Worm (Caenorhabditis elegans): ENCODE data around the gene emb-5.

emb-5 gene

ce11 chrIII:4666753-4667400 lies 53.6 kb downstream of the emb-5 start:
- TF ChIP-seq hmg-1.1 (GFP tag; IDR thresholded peaks at IDR 0.05) = peak; percentile 62; the same call in 1 of the 2 replicates
- TF ChIP-seq unc-62 (GFP tag; optimal IDR thresholded peaks at IDR 0.05 in 1 of 2) = peak in 1 of 2 experiments; percentile 82
- no peak for TF ChIP-seq unc-62 (tag; optimal IDR thresholded peaks at IDR 0.05)
- TF ChIP-seq mep-1 (tag; optimal IDR thresholded peaks at IDR 0.05) = peak; percentile 59
- peak; percentile 66 for TF ChIP-seq nhr-25 (tag; optimal IDR thresholded peaks at IDR 0.05; ENCODE audit: borderline replicate concordance, insufficient read depth)
- TF ChIP-seq nhr-28 (tag; optimal IDR thresholded peaks at IDR 0.05) = peak; percentile 39
- peak; percentile 70 for TF ChIP-seq rbr-2 (tag; optimal IDR thresholded peaks at IDR 0.05)
- TF ChIP-seq nhr-11 (tag; optimal IDR thresholded peaks at IDR 0.05) = peak; percentile 19
- TF ChIP-seq set-16 (GFP tag; IDR thresholded peaks at IDR 0.05) = peak; percentile 63
- peak; percentile 22 for TF ChIP-seq mxl-3 (GFP tag; optimal IDR thresholded peaks at IDR 0.05)
- no peak for TF ChIP-seq tra-1 (GFP tag; IDR thresholded peaks at IDR 0.05)
- peak; percentile 59 for TF ChIP-seq hlh-11 (tag; optimal IDR thresholded peaks at IDR 0.05)
- peak; percentile 26 to 78 for TF ChIP-seq mdl-1 (tag; optimal IDR thresholded peaks at IDR 0.05)
- no peak for TF ChIP-seq R02D3.7 (tag; optimal IDR thresholded peaks at IDR 0.05)
- peak; percentile 46 for TF ChIP-seq hlh-30 (tag; optimal IDR thresholded peaks at IDR 0.05; ENCODE audit: insufficient read depth)
- TF ChIP-seq D1046.2 (GFP tag; IDR thresholded peaks at IDR 0.05) = no peak

Data from whole organism, L4 larva.